Worm (Caenorhabditis elegans): ENCODE results near the gene C34C12.2.
"Not testable (repeated sequence)": the region's sequence is repeated elsewhere in the genome, so short reads cannot be mapped to it uniquely, and the experiment has no call there.

Gene C34C12.2

DNA sequence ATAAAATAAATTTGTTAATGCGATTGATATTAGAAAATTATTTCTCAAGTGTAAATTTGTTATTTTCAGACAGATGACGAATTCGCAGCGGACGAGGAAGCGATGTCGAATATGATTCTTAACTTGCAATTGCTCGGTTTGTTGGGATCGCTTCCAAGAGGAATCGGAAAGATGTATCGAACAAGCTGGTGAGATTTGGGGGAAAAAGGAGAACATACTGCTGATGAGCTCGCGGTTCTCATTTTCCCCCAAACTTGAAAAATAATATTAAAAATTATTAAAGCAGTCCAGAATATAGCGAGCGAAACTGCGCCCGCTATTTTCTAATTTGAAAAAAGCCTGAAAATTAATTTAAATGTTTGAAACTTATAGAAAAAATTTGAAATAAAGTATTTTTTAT is at the start of gene C34C12.2:
TSS of gene C34C12.2 (plus strand) at position 301 of the 400 bp plus-strand sequence.
- not testable (repeated sequence) for TF ChIP-seq aly-2 (tag; optimal IDR thresholded peaks at IDR 0.05); unc-62 (GFP tag; optimal IDR thresholded peaks at IDR 0.05); ZK546.5 (tag; optimal IDR thresholded peaks at IDR 0.05)

DNA sequence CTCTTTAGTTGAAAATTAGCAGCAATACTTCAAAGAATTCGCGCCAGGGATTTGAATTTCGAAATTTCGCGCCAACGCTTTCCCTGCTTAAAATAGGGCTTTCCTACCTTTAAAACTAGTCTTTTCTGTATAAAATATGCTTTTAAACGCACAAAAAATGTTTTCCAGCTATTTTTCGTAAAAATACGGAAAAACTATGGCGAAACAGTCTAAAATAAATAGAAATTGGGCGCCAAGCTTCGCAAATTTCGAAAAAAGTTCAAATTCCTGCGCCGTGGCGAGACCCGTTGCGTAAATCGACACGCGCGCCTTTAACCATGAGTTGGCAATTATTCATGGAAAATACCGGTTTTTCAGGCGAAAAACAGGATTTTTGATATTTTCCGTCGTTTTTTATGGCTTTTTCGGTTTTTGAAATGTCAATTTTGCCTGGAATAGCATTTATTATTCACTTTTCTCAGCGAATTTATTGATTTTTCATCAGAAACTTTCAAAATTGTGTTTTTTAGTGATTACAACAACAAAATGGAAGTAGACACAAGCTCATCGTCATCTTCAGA is 49.2 kb upstream of the C34C12.2 start, which contains the start of the genes npp-9 and F59A2.5:
TSS of gene npp-9 (minus strand) at position 126 of the 560 bp plus-strand sequence.
TSS of gene F59A2.5 (plus strand) at position 510 of the 560 bp plus-strand sequence.
- peak; percentile 40 for TF ChIP-seq nhr-25 (tag; optimal IDR thresholded peaks at IDR 0.05)
- TF ChIP-seq mdl-1 (tag; optimal IDR thresholded peaks at IDR 0.05), result no peak
- TF ChIP-seq nhr-237 (tag; optimal IDR thresholded peaks at IDR 0.05), result no peak
- no peak for TF ChIP-seq lsy-12 (tag; optimal IDR thresholded peaks at IDR 0.05)
- TF ChIP-seq nhr-67 (tag; optimal IDR thresholded peaks at IDR 0.05), result no peak
- TF ChIP-seq zag-1 (tag; optimal IDR thresholded peaks at IDR 0.05), result no peak
- no peak for TF ChIP-seq ceh-16 (tag; optimal IDR thresholded peaks at IDR 0.05)
- TF ChIP-seq nhr-23 (tag; optimal IDR thresholded peaks at IDR 0.05), result peak; percentile 48
- TF ChIP-seq daf-12 (tag; optimal IDR thresholded peaks at IDR 0.05), result no peak
- no peak for TF ChIP-seq skn-1 (tag; optimal IDR thresholded peaks at IDR 0.05)
- TF ChIP-seq egl-27 (tag; optimal IDR thresholded peaks at IDR 0.05), result no peak
- no peak for TF ChIP-seq snpc-4 (tag; optimal IDR thresholded peaks at IDR 0.05)
- no peak for TF ChIP-seq ZK546.5 (tag; optimal IDR thresholded peaks at IDR 0.05)
- TF ChIP-seq mml-1 (tag; optimal IDR thresholded peaks at IDR 0.05), result no peak
- TF ChIP-seq ama-1 (optimal IDR thresholded peaks at IDR 0.05), result no peak
- TF ChIP-seq fkh-2 (tag; optimal IDR thresholded peaks at IDR 0.05), result no peak
- TF ChIP-seq jun-1 (tag; optimal IDR thresholded peaks at IDR 0.05), result no peak
- TF ChIP-seq tbx-2 (tag; optimal IDR thresholded peaks at IDR 0.05), result no peak
- TF ChIP-seq ceh-28 (tag; optimal IDR thresholded peaks at IDR 0.05), result no peak
- no peak for TF ChIP-seq nhr-43 (tag; optimal IDR thresholded peaks at IDR 0.05; ENCODE audit: poor library complexity, severe bottlenecking)
- TF ChIP-seq aly-2 (tag; optimal IDR thresholded peaks at IDR 0.05), result no peak
- TF ChIP-seq nhr-76 (tag; optimal IDR thresholded peaks at IDR 0.05), result no peak
- TF ChIP-seq egl-5 (tag; optimal IDR thresholded peaks at IDR 0.05), result no peak
- peak; percentile 53 for TF ChIP-seq lin-39 (tag; optimal IDR thresholded peaks at IDR 0.05)
- no peak for TF ChIP-seq sea-2 (GFP tag; optimal IDR thresholded peaks at IDR 0.05)
- TF ChIP-seq nhr-11 (tag; optimal IDR thresholded peaks at IDR 0.05), result no peak
- TF ChIP-seq eor-1 (tag; optimal IDR thresholded peaks at IDR 0.05), result no peak
- no peak for TF ChIP-seq elt-1 (tag; optimal IDR thresholded peaks at IDR 0.05)
- peak in 1 of 3 experiments; percentile 7 for TF ChIP-seq elt-3 (tag; optimal IDR thresholded peaks at IDR 0.05)
- TF ChIP-seq nhr-28 (tag; optimal IDR thresholded peaks at IDR 0.05), result no peak
- TF ChIP-seq elt-2 (tag; optimal IDR thresholded peaks at IDR 0.05), result no peak
- TF ChIP-seq nhr-77 (tag; optimal IDR thresholded peaks at IDR 0.05), result no peak
- no peak for TF ChIP-seq ztf-4 (tag; optimal IDR thresholded peaks at IDR 0.05)
- peak; percentile 2 for TF ChIP-seq pqm-1 (tag; optimal IDR thresholded peaks at IDR 0.05)
- no peak for TF ChIP-seq ceh-82 (tag; optimal IDR thresholded peaks at IDR 0.05)
- TF ChIP-seq unc-39 (tag; optimal IDR thresholded peaks at IDR 0.05), result no peak
- TF ChIP-seq fkh-10 (GFP tag; optimal IDR thresholded peaks at IDR 0.05), result no peak
- no peak for TF ChIP-seq unc-62 (GFP tag; optimal IDR thresholded peaks at IDR 0.05)
- TF ChIP-seq ztf-11 (tag; optimal IDR thresholded peaks at IDR 0.05), result no peak
- TF ChIP-seq fos-1 (tag; optimal IDR thresholded peaks at IDR 0.05), result no peak
- peak; percentile 80 for TF ChIP-seq nfya-1 (tag; optimal IDR thresholded peaks at IDR 0.05; ENCODE audit: insufficient read depth)
- peak; percentile 95 for TF ChIP-seq R02D3.7 (tag; optimal IDR thresholded peaks at IDR 0.05)
- TF ChIP-seq lin-15B (tag; optimal IDR thresholded peaks at IDR 0.05), result peak; percentile 73
- peak; percentile 33 for TF ChIP-seq hmg-11 (tag; optimal IDR thresholded peaks at IDR 0.05)
- TF ChIP-seq pha-4 (tag; optimal IDR thresholded peaks at IDR 0.05), result peak; percentile 77
- no peak for TF ChIP-seq ceh-9 (tag; optimal IDR thresholded peaks at IDR 0.05)
- TF ChIP-seq nhr-12 (tag; optimal IDR thresholded peaks at IDR 0.05), result no peak

Measured in whole organism, L3 larva.